Worm (Caenorhabditis elegans) whole organism, L2 larva: ENCODE results near the gene ZC443.4.

Experiments
- C34F6.9 ChIP-seq: fragments of 150-350 bp; optimal IDR thresholded peaks from 2 replicates; lab custom pipeline; 2014; ENCODE audit warnings: missing biosample characterization, missing genetic modification characterization
- R02D3.7 ChIP-seq: fragments of 150-350 bp; optimal IDR thresholded peaks from 2 replicates; lab custom pipeline; 2014; ENCODE audit warnings: missing biosample characterization, missing genetic modification characterization
- Y55F3AM.14 ChIP-seq: fragments of 200-800 bp; sonication (Bioruptor generic); optimal IDR thresholded peaks from 2 replicates; lab custom pipeline; 2018; ENCODE audit warnings: mild to moderate bottlenecking, missing genetic modification characterization, missing compliant biosample characterization
- ZK546.5 ChIP-seq: sonication (generic microtip); optimal IDR thresholded peaks from 2 replicates; lab custom pipeline; 2017; ENCODE audit warnings: missing biosample characterization, missing genetic modification characterization
- alr-1 ChIP-seq: fragments of 150-350 bp; optimal IDR thresholded peaks from 2 replicates; lab custom pipeline; 2014; ENCODE audit warnings: missing biosample characterization, missing genetic modification characterization
- aly-2 ChIP-seq: fragments of 150-350 bp; optimal IDR thresholded peaks from 2 replicates; lab custom pipeline; 2014; ENCODE audit warnings: missing biosample characterization, missing genetic modification characterization
- ama-1 ChIP-seq: fragments of 150-350 bp; optimal IDR thresholded peaks from 2 replicates; lab custom pipeline; 2018; ENCODE audit warnings: inconsistent platforms
- blmp-1 ChIP-seq: sonication (generic microtip); optimal IDR thresholded peaks from 2 replicates; lab custom pipeline; 2017; ENCODE audit warnings: missing genetic modification characterization, mild to moderate bottlenecking, missing compliant biosample characterization, antibody characterized with exemption, moderate library complexity; ENCODE audit not compliant: insufficient read depth
- ceh-16 ChIP-seq: fragments of 150-350 bp; optimal IDR thresholded peaks from 2 replicates; lab custom pipeline; 2014; ENCODE audit warnings: missing biosample characterization, missing genetic modification characterization
- ceh-82 ChIP-seq: fragments of 150-350 bp; optimal IDR thresholded peaks from 2 replicates; lab custom pipeline; 2014; ENCODE audit warnings: missing biosample characterization, missing genetic modification characterization
- elt-1 ChIP-seq: fragments of 150-350 bp; optimal IDR thresholded peaks from 2 replicates; lab custom pipeline; 2014; ENCODE audit warnings: missing biosample characterization, missing genetic modification characterization
- elt-3 ChIP-seq: sonication (generic microtip); optimal IDR thresholded peaks from 2 replicates; lab custom pipeline; 2017; ENCODE audit warnings: missing biosample characterization, missing genetic modification characterization
- lin-39 ChIP-seq: fragments of 150-350 bp; optimal IDR thresholded peaks from 2 replicates; lab custom pipeline; 2014; ENCODE audit warnings: missing biosample characterization, missing genetic modification reagents, missing genetic modification characterization
- lsy-2 ChIP-seq, 2 experiments: fragments of 150-350 bp in 1 of 2; sonication (generic microtip) in 1 of 2; optimal IDR thresholded peaks; 2 replicates each; lab custom pipeline; 2014 to 2017; ENCODE audit warnings: missing biosample characterization in 2 of 2, missing genetic modification characterization in 2 of 2
- mab-5 ChIP-seq: fragments of 150-350 bp; optimal IDR thresholded peaks from 2 replicates; lab custom pipeline; 2014; ENCODE audit warnings: missing biosample characterization, missing genetic modification characterization
- mbf-1 ChIP-seq: sonication (generic microtip); optimal IDR thresholded peaks from 2 replicates; lab custom pipeline; 2017; ENCODE audit warnings: missing biosample characterization, missing genetic modification characterization
- mdl-1 ChIP-seq, 2 experiments: fragments of 150-350 bp in 1 of 2; sonication (generic microtip) in 1 of 2; optimal IDR thresholded peaks; 2 replicates each; lab custom pipeline; 2017; ENCODE audit warnings: missing biosample characterization in 2 of 2, missing genetic modification characterization in 2 of 2
- nhr-10 ChIP-seq: sonication (generic microtip); optimal IDR thresholded peaks from 2 replicates; lab custom pipeline; 2017; ENCODE audit warnings: missing biosample characterization, missing genetic modification characterization
- nhr-11 ChIP-seq: fragments of 150-350 bp; optimal IDR thresholded peaks from 2 replicates; lab custom pipeline; 2014; ENCODE audit warnings: missing biosample characterization, missing genetic modification characterization
- nhr-12 ChIP-seq: fragments of 150-350 bp; optimal IDR thresholded peaks from 2 replicates; lab custom pipeline; 2014; ENCODE audit warnings: missing biosample characterization, missing genetic modification characterization
- nhr-129 ChIP-seq: fragments of 150-350 bp; optimal IDR thresholded peaks from 2 replicates; lab custom pipeline; 2014; ENCODE audit warnings: missing biosample characterization, missing genetic modification characterization
- nhr-237 ChIP-seq: fragments of 150-350 bp; optimal IDR thresholded peaks from 2 replicates; lab custom pipeline; 2014; ENCODE audit warnings: missing biosample characterization, missing genetic modification characterization
- nhr-25 ChIP-seq: fragments of 150-350 bp; sonication (generic microtip); optimal IDR thresholded peaks from 3 replicates; lab custom pipeline; 2014; ENCODE audit warnings: missing biosample characterization, missing genetic modification characterization
- nhr-6 ChIP-seq: fragments of 150-350 bp; optimal IDR thresholded peaks from 2 replicates; lab custom pipeline; 2014; ENCODE audit warnings: missing biosample characterization, missing genetic modification characterization
- sem-4 ChIP-seq: fragments of 150-350 bp; optimal IDR thresholded peaks from 2 replicates; lab custom pipeline; 2014; ENCODE audit warnings: missing biosample characterization, missing genetic modification reagents, missing genetic modification characterization
- skn-1 ChIP-seq: sonication (generic microtip); optimal IDR thresholded peaks from 2 replicates; lab custom pipeline; 2017; ENCODE audit warnings: missing biosample characterization, missing genetic modification characterization
- sma-3 ChIP-seq: sonication (generic microtip); optimal IDR thresholded peaks from 2 replicates; lab custom pipeline; 2016; ENCODE audit warnings: missing genetic modification reagents, missing genetic modification characterization, missing compliant biosample characterization
- sma-9 ChIP-seq, 2 experiments: fragments of 150-350 bp in 1 of 2; sonication (generic microtip) in 1 of 2; optimal IDR thresholded peaks; 2 replicates each; lab custom pipeline; 2014 to 2016; ENCODE audit warnings: missing genetic modification characterization in 2 of 2, mild to moderate bottlenecking in 1 of 2, missing biosample characterization in 1 of 2, missing compliant biosample characterization in 1 of 2, missing genetic modification reagents in 1 of 2, moderate library complexity in 1 of 2
- unc-39 ChIP-seq: fragments of 150-350 bp; optimal IDR thresholded peaks from 2 replicates; lab custom pipeline; 2014; ENCODE audit warnings: missing biosample characterization, missing genetic modification characterization
- unc-55 ChIP-seq: fragments of 150-350 bp; sonication (generic microtip); optimal IDR thresholded peaks from 3 replicates; lab custom pipeline; 2014; ENCODE audit warnings: missing biosample characterization, missing genetic modification reagents, missing genetic modification characterization
- unc-62 ChIP-seq: fragments of 150-350 bp; optimal IDR thresholded peaks from 2 replicates; lab custom pipeline; 2014; ENCODE audit warnings: missing biosample characterization, missing genetic modification reagents, missing genetic modification characterization
- ztf-1 ChIP-seq: fragments of 200-800 bp; sonication (Bioruptor generic); conservative IDR thresholded peaks from 2 replicates; pipeline ENCODE4 v1.3.6; 2022; ENCODE audit warnings: missing genetic modification characterization, missing compliant biosample characterization
- ztf-11 ChIP-seq: sonication (generic microtip); optimal IDR thresholded peaks from 2 replicates; lab custom pipeline; 2017; ENCODE audit warnings: missing biosample characterization, missing genetic modification characterization
- ztf-4 ChIP-seq: fragments of 150-350 bp; optimal IDR thresholded peaks from 2 replicates; lab custom pipeline; 2014; ENCODE audit warnings: missing biosample characterization, missing genetic modification characterization

ZC443.4 gene

DNA sequence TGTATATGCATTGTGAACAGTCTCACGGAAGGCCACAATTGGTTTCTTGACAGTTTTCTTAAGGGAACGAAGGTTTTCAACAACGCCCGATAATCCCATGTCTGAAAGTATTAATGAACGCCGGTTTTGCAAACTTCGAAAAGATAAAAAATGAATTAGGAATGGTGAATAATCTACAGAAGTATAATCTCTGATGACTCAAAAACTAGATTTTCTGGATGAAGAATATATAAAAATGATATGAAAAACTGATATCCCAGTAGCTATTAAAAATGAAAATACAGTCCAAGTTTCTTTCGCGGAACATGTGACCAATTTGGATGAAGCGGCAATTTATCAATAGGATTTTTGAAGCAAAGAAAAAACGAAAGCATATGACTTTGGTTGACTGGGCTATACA, 5.7 kb downstream of the ZC443.4 start, which contains the start of gene ZC443.3:
Gene ZC443.3 (minus strand): TSS at position 101 of the 400 bp plus-strand sequence.
- no peak for TF ChIP-seq nhr-237
- TF ChIP-seq ZK546.5 (tag; lab: Kevin White, UChicago) = no peak
- TF ChIP-seq aly-2 = no peak
- TF ChIP-seq nhr-25 (tag; lab: Kevin White, UChicago) = no peak
- no peak for TF ChIP-seq lin-39 (tag; lab: Kevin White, UChicago)
- TF ChIP-seq ztf-4 (tag; lab: Kevin White, UChicago) = no peak
- TF ChIP-seq mab-5 = no peak
- no peak for TF ChIP-seq Y55F3AM.14
- TF ChIP-seq blmp-1 = no peak
- TF ChIP-seq elt-1 (tag; lab: Kevin White, UChicago) = no peak
- no peak for TF ChIP-seq ztf-1 (GFP tag; lab: Robert Waterston, UW)
- no peak for TF ChIP-seq mbf-1
- TF ChIP-seq unc-39 = no peak
- TF ChIP-seq sma-9 (GFP tag; optimal IDR thresholded peaks at IDR 0.05; lab: Kevin White, UChicago) = no peak
- TF ChIP-seq sma-9 (tag; optimal IDR thresholded peaks at IDR 0.05; lab: Kevin White, UChicago) = no peak
- no peak for TF ChIP-seq skn-1 (tag; lab: Kevin White, UChicago)
- no peak for TF ChIP-seq ceh-82 (tag; lab: Kevin White, UChicago)
- TF ChIP-seq alr-1 (tag; lab: Kevin White, UChicago) = no peak
- TF ChIP-seq nhr-12 (tag; lab: Kevin White, UChicago) = no peak
- no peak for TF ChIP-seq nhr-129

DNA sequence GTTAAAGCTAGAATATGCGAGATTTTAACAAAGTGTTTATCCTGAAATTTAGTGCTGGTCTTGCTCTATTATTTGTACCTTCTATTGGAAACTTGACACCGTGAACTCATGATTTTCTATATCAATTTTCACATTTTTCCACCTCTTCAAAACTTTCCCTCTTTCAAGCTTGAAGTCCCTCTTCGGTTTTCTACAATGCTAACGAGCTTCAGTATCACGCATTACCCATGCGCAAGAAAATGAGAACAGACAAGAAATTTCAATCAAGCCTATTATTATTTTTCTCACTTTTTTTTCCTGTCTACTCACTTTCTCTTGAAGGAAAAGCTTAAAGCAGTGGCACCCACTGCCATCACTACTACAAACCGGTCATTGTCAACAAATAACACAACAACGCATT, 7.9 kb downstream of the ZC443.4 start:
- TF ChIP-seq ztf-1 (GFP tag; lab: Robert Waterston, UW) (no peak), ama-1 (lab: Kevin White, UChicago) (peak; percentile 15), lsy-2 (tag; optimal IDR thresholded peaks at IDR 0.05; lab: Kevin White, UChicago) (peak in 1 of 2 experiments; percentile 5), nhr-11 (tag; lab: Kevin White, UChicago) (no peak), ceh-16 (no peak)

DNA sequence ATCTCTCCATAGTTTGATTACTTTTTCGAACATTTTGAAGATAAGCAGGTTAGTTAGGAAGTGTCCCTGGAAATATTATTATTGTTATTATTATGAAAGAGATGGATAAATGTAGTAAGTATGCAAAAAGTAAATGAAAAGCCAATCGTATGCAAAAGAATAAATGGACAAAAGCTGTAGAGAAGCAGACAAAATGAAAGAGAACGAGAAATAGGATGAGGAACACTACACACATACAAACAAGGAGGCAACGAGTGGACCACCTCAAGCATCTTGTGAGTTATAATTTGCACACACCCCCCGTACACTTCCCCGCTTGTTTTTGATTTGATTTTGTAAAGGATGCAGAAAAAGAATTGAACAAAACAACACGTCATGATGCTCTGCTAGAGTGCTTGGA, 8.6 kb downstream of the ZC443.4 start, which contains the start of gene ZC443.2:
Gene ZC443.2 (minus strand): TSS at position 67 of the 400 bp plus-strand sequence.
- TF ChIP-seq unc-55 (GFP tag; lab: Kevin White, UChicago) (peak; percentile 64), ztf-1 (GFP tag; lab: Robert Waterston, UW) (no peak)

DNA sequence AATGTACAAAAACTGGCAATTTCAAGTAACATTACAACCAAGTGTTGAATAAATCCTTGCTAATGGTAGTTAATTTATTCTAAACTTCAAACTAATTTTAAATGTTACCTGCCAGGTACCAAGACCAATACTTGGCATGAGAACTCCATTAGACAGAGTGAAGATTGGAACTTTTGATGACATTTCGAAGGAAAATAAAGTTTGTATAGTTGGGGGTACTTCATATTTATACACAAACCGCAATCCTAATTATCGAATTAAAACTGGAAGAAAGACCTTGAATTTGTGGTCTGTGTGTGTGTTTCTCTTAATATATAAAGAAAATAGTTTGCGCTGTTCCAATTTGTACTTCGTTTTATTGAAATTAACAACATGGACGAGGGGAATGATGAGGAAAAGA, 9.8 kb downstream of the ZC443.4 start, which contains the start of gene ZC443.1:
Gene ZC443.1 (minus strand): TSS at position 205 of the 400 bp plus-strand sequence.
- TF ChIP-seq ama-1 (lab: Kevin White, UChicago) (no peak), ztf-1 (GFP tag; lab: Robert Waterston, UW) (no peak), ZK546.5 (tag; lab: Kevin White, UChicago) (no peak), sem-4 (no peak), skn-1 (tag; lab: Kevin White, UChicago) (no peak), unc-39 (no peak), R02D3.7 (no peak), mdl-1 (tag; optimal IDR thresholded peaks at IDR 0.05; lab: Kevin White, UChicago) (no peak), unc-62 (no peak), ztf-11 (tag; lab: Kevin White, UChicago) (no peak), nhr-10 (tag; lab: Kevin White, UChicago) (no peak), nhr-129 (no peak), nhr-237 (no peak), C34F6.9 (no peak), Y55F3AM.14 (no peak)
- TF ChIP-seq, all 48 proteins: peak for 0

DNA sequence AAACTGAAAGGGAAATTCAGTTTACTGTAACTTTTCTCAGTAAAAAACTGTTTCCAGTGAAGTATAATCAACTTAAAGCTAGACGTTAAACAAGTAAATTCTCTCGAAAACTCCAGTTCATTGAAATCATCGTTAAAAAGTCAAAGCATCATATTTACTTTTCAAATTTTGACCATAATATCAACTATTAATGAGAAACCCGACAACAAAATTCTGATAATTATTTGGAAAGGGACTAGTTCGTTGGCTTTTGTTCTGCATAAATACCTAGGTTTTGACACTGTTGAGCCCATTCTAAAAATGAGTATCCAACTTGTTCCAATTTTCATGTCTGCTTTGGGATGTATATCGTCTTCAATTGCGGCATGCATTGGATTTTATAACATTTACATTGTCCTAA, 13.5 kb downstream of the ZC443.4 start, which contains the start of gene ZC443.7:
Gene ZC443.7 (plus strand): TSS at position 301 of the 400 bp plus-strand sequence.
- TF ChIP-seq unc-62 (no peak), nhr-6 (tag; lab: Kevin White, UChicago) (no peak), sma-3 (GFP tag; lab: Kevin White, UChicago) (no peak), nhr-11 (tag; lab: Kevin White, UChicago) (no peak), nhr-237 (no peak), nhr-25 (tag; lab: Kevin White, UChicago) (no peak), sem-4 (no peak), elt-3 (tag; lab: Kevin White, UChicago) (no peak), Y55F3AM.14 (no peak), nhr-12 (tag; lab: Kevin White, UChicago) (no peak), ztf-4 (tag; lab: Kevin White, UChicago) (no peak), ceh-16 (no peak)
